Fruit fly (Drosophila melanogaster): ENCODE measurements around the gene Tmem43.

The Tmem43 gene

DNA sequence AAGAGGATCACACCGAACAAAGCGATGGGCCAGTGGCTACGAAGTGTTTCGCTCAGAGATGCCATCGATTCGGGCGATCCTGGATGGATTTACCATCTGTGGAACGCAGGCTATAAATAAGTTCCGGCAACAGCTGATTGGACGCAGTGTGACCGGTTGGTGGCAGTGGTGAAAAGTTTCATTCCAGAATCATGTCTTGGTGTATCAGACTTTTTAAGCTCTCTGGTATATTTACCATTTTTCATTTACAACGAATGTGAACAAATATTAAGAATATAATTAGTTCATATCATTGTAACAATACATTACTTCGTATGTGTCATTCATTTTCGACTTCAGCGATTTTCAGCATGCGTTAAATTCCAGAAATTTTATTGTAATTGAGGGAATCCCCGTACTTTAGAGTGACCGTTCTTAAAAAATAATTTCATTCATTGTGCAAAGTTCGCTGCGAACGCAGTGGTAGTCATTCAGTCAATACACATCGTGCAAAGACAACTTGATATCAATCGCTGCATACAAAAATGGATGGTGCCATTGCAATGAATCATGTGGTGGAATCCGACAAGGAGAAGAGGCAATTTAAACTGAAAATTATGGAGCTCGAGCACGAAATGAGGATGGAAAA lies at the start of gene Tmem43:
Gene Tmem43 (minus strand): TSS at position 152 of the 628 bp plus-strand sequence.
- TF ChIP-seq psq (optimal IDR thresholded peaks at IDR 0.05) (no peak), insv (optimal IDR thresholded peaks at IDR 0.05) (no peak), Sin3A (optimal IDR thresholded peaks at IDR 0.05) (no peak), ttk (optimal IDR thresholded peaks at IDR 0.05) (no peak), h (optimal IDR thresholded peaks at IDR 0.05) (no peak), Myc (optimal IDR thresholded peaks at IDR 0.05) (no peak)

- no peak for TF ChIP-seq h (optimal IDR thresholded peaks at IDR 0.05)
Measured at dm6 chr3L:7963549-7963948, 48.6 kb upstream of the Tmem43 start.

DNA sequence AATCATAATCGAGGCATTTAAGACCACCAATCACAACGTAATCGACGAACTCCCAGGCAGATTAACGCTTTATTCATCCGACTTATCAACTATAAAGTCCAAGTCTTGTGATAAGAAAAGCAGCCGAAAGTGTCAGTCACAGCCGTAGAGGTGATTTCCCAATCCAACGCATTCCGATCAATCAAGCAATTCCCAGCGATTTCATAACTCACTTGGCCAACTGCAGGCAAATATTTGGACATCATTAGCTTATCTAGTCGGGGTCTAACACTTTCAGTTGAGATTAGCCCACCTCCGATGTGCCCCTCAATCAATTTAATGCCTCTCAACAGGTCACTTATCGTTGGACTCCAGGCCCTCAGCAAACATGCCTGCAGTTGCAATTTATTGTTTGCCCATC lies 48.1 kb upstream of the Tmem43 start:
- no peak for TF ChIP-seq psq (optimal IDR thresholded peaks at IDR 0.05)
- no peak for TF ChIP-seq Myc (optimal IDR thresholded peaks at IDR 0.05)
- no peak for TF ChIP-seq Sin3A (optimal IDR thresholded peaks at IDR 0.05)
- no peak for TF ChIP-seq ttk (optimal IDR thresholded peaks at IDR 0.05)
- TF ChIP-seq insv (optimal IDR thresholded peaks at IDR 0.05) = no peak
- no peak for TF ChIP-seq h (optimal IDR thresholded peaks at IDR 0.05)

- TF ChIP-seq Sin3A (optimal IDR thresholded peaks at IDR 0.05) (no peak), ttk (optimal IDR thresholded peaks at IDR 0.05) (no peak), psq (optimal IDR thresholded peaks at IDR 0.05) (no peak), Myc (optimal IDR thresholded peaks at IDR 0.05) (no peak), insv (optimal IDR thresholded peaks at IDR 0.05) (no peak), h (optimal IDR thresholded peaks at IDR 0.05) (no peak)
Measured at dm6 chr3L:7961973-7962753, 47.2 kb upstream of the Tmem43 start.

dm6 chr3L:7960707-7961695 lies 46.1 kb upstream of the Tmem43 start:
- TF ChIP-seq insv (optimal IDR thresholded peaks at IDR 0.05) = no peak
- no peak for TF ChIP-seq Sin3A (optimal IDR thresholded peaks at IDR 0.05)
- TF ChIP-seq h (optimal IDR thresholded peaks at IDR 0.05) = no peak
- no peak for TF ChIP-seq psq (optimal IDR thresholded peaks at IDR 0.05)
- no peak for TF ChIP-seq Myc (optimal IDR thresholded peaks at IDR 0.05)

DNA sequence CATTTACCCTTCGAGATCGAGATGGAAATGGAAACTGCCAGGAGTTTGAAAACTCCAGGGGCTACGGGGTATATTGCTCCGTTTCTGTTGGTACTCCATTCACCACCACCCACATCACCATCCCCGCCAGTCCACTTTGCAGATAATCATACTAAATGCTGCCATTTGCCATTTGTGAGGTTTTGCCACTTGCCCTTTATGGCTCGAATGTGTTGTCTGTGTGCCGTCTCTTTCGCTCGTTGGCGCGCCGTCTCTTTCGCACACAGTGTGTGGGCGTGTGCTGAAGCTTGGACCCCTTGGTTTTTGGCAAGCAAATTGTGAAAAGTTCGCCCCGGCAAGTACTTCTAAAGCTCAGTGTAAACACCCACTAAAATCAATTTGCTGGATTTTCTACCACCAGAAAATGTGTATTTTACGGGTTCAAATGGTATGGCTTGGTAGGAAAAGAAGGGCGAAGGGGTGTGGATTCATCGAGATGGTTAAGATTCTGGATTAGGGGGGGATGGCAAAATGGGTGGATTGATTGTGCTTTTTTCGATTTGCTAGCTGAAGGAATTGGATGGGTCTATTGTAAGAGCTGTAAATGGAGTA lies 43.8 kb upstream of the Tmem43 start:
- TF ChIP-seq insv (optimal IDR thresholded peaks at IDR 0.05) = no peak
- no peak for TF ChIP-seq Myc (optimal IDR thresholded peaks at IDR 0.05)
- TF ChIP-seq psq (optimal IDR thresholded peaks at IDR 0.05) = no peak
- no peak for TF ChIP-seq h (optimal IDR thresholded peaks at IDR 0.05)
- no peak for TF ChIP-seq Sin3A (optimal IDR thresholded peaks at IDR 0.05)
- no peak for TF ChIP-seq ttk (optimal IDR thresholded peaks at IDR 0.05)

DNA sequence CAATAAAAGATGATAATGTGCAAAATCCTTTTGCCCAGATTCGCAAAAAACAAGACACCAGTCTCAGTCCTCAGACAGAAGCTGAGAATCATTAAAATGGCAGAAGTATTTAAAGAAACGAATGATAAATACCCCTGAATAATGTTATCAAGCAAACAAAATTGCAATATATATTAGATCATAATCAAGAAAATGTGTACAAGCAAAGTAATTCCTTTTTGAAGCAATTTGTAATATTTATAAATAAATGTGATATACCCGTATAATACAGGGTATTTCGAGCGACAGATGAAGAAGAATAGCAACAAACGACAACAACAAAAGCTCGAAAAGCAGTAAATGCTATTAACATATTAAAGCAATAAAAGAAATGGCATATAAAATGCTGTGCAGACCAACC lies 43.2 kb upstream of the Tmem43 start:
- TF ChIP-seq Sin3A (optimal IDR thresholded peaks at IDR 0.05) (no peak), h (optimal IDR thresholded peaks at IDR 0.05) (no peak), insv (optimal IDR thresholded peaks at IDR 0.05) (no peak), Myc (optimal IDR thresholded peaks at IDR 0.05) (no peak), psq (optimal IDR thresholded peaks at IDR 0.05) (no peak), ttk (optimal IDR thresholded peaks at IDR 0.05) (no peak)

DNA sequence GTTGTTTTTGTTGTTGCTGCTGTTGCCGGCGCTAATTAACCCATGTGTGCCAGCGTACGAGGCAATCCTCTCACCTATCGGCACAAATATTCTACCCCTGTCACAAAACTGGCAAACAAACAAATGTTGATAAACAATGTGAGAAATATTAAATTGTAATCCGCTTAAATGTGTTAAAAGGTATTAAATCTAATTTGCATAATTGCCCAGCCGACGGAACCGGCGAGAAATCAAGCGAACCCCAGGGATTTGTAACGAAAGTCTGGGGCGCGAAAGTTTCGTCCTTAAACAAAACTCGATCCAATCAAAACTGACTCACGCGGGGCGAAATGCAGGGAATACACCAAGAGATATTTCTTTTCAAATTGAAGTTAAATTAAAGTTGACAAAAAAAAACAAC lies 41.8 kb upstream of the Tmem43 start:
- no peak for TF ChIP-seq psq (optimal IDR thresholded peaks at IDR 0.05)
- TF ChIP-seq Myc (optimal IDR thresholded peaks at IDR 0.05) = no peak
- TF ChIP-seq ttk (optimal IDR thresholded peaks at IDR 0.05) = no peak
- TF ChIP-seq insv (optimal IDR thresholded peaks at IDR 0.05) = no peak
- no peak for TF ChIP-seq Sin3A (optimal IDR thresholded peaks at IDR 0.05)
- no peak for TF ChIP-seq h (optimal IDR thresholded peaks at IDR 0.05)

dm6 chr3L:7954967-7955366 lies 40.0 kb upstream of the Tmem43 start:
- TF ChIP-seq h (optimal IDR thresholded peaks at IDR 0.05) = no peak
- TF ChIP-seq Myc (optimal IDR thresholded peaks at IDR 0.05) = no peak
- TF ChIP-seq insv (optimal IDR thresholded peaks at IDR 0.05) = no peak
- TF ChIP-seq psq (optimal IDR thresholded peaks at IDR 0.05) = no peak
- TF ChIP-seq Sin3A (optimal IDR thresholded peaks at IDR 0.05) = no peak
- no peak for TF ChIP-seq ttk (optimal IDR thresholded peaks at IDR 0.05)

DNA sequence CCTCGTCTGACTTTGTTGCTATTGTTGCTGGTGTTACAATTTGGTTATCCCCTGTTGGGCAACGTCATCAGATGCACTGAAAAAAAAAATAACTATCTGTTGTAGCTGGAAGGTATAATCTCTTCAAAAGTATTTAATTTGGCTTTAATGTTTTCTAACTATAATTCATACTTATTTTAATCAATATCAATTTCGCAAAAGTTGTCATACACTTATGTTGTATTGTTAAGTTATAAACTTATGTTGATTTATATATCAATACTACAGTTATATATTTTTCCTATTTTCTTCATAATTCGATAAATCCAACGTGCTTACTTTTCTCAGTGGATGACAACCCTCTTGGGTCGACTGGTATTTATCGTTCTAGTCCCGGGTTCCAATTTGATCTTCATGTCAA lies 38.8 kb upstream of the Tmem43 start:
- TF ChIP-seq h (optimal IDR thresholded peaks at IDR 0.05) (no peak), Sin3A (optimal IDR thresholded peaks at IDR 0.05) (no peak), psq (optimal IDR thresholded peaks at IDR 0.05) (no peak), Myc (optimal IDR thresholded peaks at IDR 0.05) (no peak), ttk (optimal IDR thresholded peaks at IDR 0.05) (no peak), insv (optimal IDR thresholded peaks at IDR 0.05) (no peak)

dm6 chr3L:7952978-7953377 lies 38.1 kb upstream of the Tmem43 start:
- TF ChIP-seq ttk (optimal IDR thresholded peaks at IDR 0.05) = no peak
- TF ChIP-seq Myc (optimal IDR thresholded peaks at IDR 0.05) = no peak
- TF ChIP-seq h (optimal IDR thresholded peaks at IDR 0.05) = no peak
- no peak for TF ChIP-seq insv (optimal IDR thresholded peaks at IDR 0.05)
- no peak for TF ChIP-seq psq (optimal IDR thresholded peaks at IDR 0.05)
- no peak for TF ChIP-seq Sin3A (optimal IDR thresholded peaks at IDR 0.05)
